Worm (Caenorhabditis elegans) whole organism, L2 larva: ENCODE results near the gene nmr-2.
A peak's percentile ranks its signal among the peaks of the same experiment; 100 is the strongest.

Experiments used
- C34F6.9 ChIP-seq: fragments of 150-350 bp; optimal IDR thresholded peaks from 2 replicates; lab custom pipeline; 2014; ENCODE audit warnings: missing biosample characterization, missing genetic modification characterization
- F13H6.1 ChIP-seq: sonication (generic microtip); optimal IDR thresholded peaks from 2 replicates; lab custom pipeline; 2016; ENCODE audit warnings: missing genetic modification characterization, missing compliant biosample characterization
- ZK546.5 ChIP-seq: sonication (generic microtip); optimal IDR thresholded peaks from 2 replicates; lab custom pipeline; 2017; ENCODE audit warnings: missing biosample characterization, missing genetic modification characterization
- alr-1 ChIP-seq: fragments of 150-350 bp; optimal IDR thresholded peaks from 2 replicates; lab custom pipeline; 2014; ENCODE audit warnings: missing biosample characterization, missing genetic modification characterization
- aly-2 ChIP-seq: fragments of 150-350 bp; optimal IDR thresholded peaks from 2 replicates; lab custom pipeline; 2014; ENCODE audit warnings: missing biosample characterization, missing genetic modification characterization
- ama-1 ChIP-seq: fragments of 150-350 bp; optimal IDR thresholded peaks from 2 replicates; lab custom pipeline; 2018; ENCODE audit warnings: inconsistent platforms
- blmp-1 ChIP-seq: sonication (generic microtip); optimal IDR thresholded peaks from 2 replicates; lab custom pipeline; 2017; ENCODE audit warnings: missing genetic modification characterization, mild to moderate bottlenecking, missing compliant biosample characterization, antibody characterized with exemption, moderate library complexity; ENCODE audit not compliant: insufficient read depth
- ceh-82 ChIP-seq: fragments of 150-350 bp; optimal IDR thresholded peaks from 2 replicates; lab custom pipeline; 2014; ENCODE audit warnings: missing biosample characterization, missing genetic modification characterization
- dmd-4 ChIP-seq: sonication (generic microtip); optimal IDR thresholded peaks from 2 replicates; lab custom pipeline; 2017; ENCODE audit warnings: missing biosample characterization, missing genetic modification characterization
- egl-27 ChIP-seq: sonication (generic microtip); optimal IDR thresholded peaks from 3 replicates; lab custom pipeline; 2017; ENCODE audit warnings: missing biosample characterization, missing genetic modification reagents, missing genetic modification characterization
- elt-1 ChIP-seq: fragments of 150-350 bp; optimal IDR thresholded peaks from 2 replicates; lab custom pipeline; 2014; ENCODE audit warnings: missing biosample characterization, missing genetic modification characterization
- fos-1 ChIP-seq: fragments of 150-350 bp; optimal IDR thresholded peaks from 2 replicates; lab custom pipeline; 2014; ENCODE audit warnings: missing biosample characterization, missing genetic modification characterization
- gmeb-1 ChIP-seq: fragments of 150-350 bp; optimal IDR thresholded peaks from 2 replicates; lab custom pipeline; 2014; ENCODE audit warnings: missing biosample characterization, missing genetic modification characterization
- lin-11 ChIP-seq: fragments of 150-350 bp; sonication (generic microtip); optimal IDR thresholded peaks from 2 replicates; lab custom pipeline; 2014; ENCODE audit warnings: missing biosample characterization, missing genetic modification characterization, inconsistent platforms, mixed read lengths
- lin-39 ChIP-seq: fragments of 150-350 bp; optimal IDR thresholded peaks from 2 replicates; lab custom pipeline; 2014; ENCODE audit warnings: missing biosample characterization, missing genetic modification reagents, missing genetic modification characterization
- mab-5 ChIP-seq: fragments of 150-350 bp; optimal IDR thresholded peaks from 2 replicates; lab custom pipeline; 2014; ENCODE audit warnings: missing biosample characterization, missing genetic modification characterization
- mbf-1 ChIP-seq: sonication (generic microtip); optimal IDR thresholded peaks from 2 replicates; lab custom pipeline; 2017; ENCODE audit warnings: missing biosample characterization, missing genetic modification characterization
- mdl-1 ChIP-seq, 2 experiments: fragments of 150-350 bp in 1 of 2; sonication (generic microtip) in 1 of 2; optimal IDR thresholded peaks; 2 replicates each; lab custom pipeline; 2017; ENCODE audit warnings: missing biosample characterization in 2 of 2, missing genetic modification characterization in 2 of 2
- nhr-10 ChIP-seq: sonication (generic microtip); optimal IDR thresholded peaks from 2 replicates; lab custom pipeline; 2017; ENCODE audit warnings: missing biosample characterization, missing genetic modification characterization
- nhr-12 ChIP-seq: fragments of 150-350 bp; optimal IDR thresholded peaks from 2 replicates; lab custom pipeline; 2014; ENCODE audit warnings: missing biosample characterization, missing genetic modification characterization
- nhr-129 ChIP-seq: fragments of 150-350 bp; optimal IDR thresholded peaks from 2 replicates; lab custom pipeline; 2014; ENCODE audit warnings: missing biosample characterization, missing genetic modification characterization
- nhr-21 ChIP-seq: fragments of 150-350 bp; optimal IDR thresholded peaks from 2 replicates; lab custom pipeline; 2014; ENCODE audit warnings: missing biosample characterization, missing genetic modification characterization
- nhr-23 ChIP-seq: fragments of 150-350 bp; optimal IDR thresholded peaks from 2 replicates; lab custom pipeline; 2014; ENCODE audit warnings: missing biosample characterization, missing genetic modification reagents, missing genetic modification characterization
- nhr-237 ChIP-seq: fragments of 150-350 bp; optimal IDR thresholded peaks from 2 replicates; lab custom pipeline; 2014; ENCODE audit warnings: missing biosample characterization, missing genetic modification characterization
- nhr-25 ChIP-seq: fragments of 150-350 bp; sonication (generic microtip); optimal IDR thresholded peaks from 3 replicates; lab custom pipeline; 2014; ENCODE audit warnings: missing biosample characterization, missing genetic modification characterization
- nhr-77 ChIP-seq: fragments of 150-350 bp; optimal IDR thresholded peaks from 2 replicates; lab custom pipeline; 2014; ENCODE audit warnings: missing biosample characterization, missing genetic modification characterization
- peb-1 ChIP-seq: fragments of 150-350 bp; optimal IDR thresholded peaks from 2 replicates; lab custom pipeline; 2014; ENCODE audit warnings: missing biosample characterization, missing genetic modification characterization
- skn-1 ChIP-seq: sonication (generic microtip); optimal IDR thresholded peaks from 2 replicates; lab custom pipeline; 2017; ENCODE audit warnings: missing biosample characterization, missing genetic modification characterization
- sma-9 ChIP-seq, 2 experiments: fragments of 150-350 bp in 1 of 2; sonication (generic microtip) in 1 of 2; optimal IDR thresholded peaks; 2 replicates each; lab custom pipeline; 2014 to 2016; ENCODE audit warnings: missing genetic modification characterization in 2 of 2, mild to moderate bottlenecking in 1 of 2, missing biosample characterization in 1 of 2, missing compliant biosample characterization in 1 of 2, missing genetic modification reagents in 1 of 2, moderate library complexity in 1 of 2
- unc-39 ChIP-seq: fragments of 150-350 bp; optimal IDR thresholded peaks from 2 replicates; lab custom pipeline; 2014; ENCODE audit warnings: missing biosample characterization, missing genetic modification characterization
- unc-55 ChIP-seq: fragments of 150-350 bp; sonication (generic microtip); optimal IDR thresholded peaks from 3 replicates; lab custom pipeline; 2014; ENCODE audit warnings: missing biosample characterization, missing genetic modification reagents, missing genetic modification characterization
- unc-62 ChIP-seq: fragments of 150-350 bp; optimal IDR thresholded peaks from 2 replicates; lab custom pipeline; 2014; ENCODE audit warnings: missing biosample characterization, missing genetic modification reagents, missing genetic modification characterization
- zag-1 ChIP-seq: fragments of 150-350 bp; optimal IDR thresholded peaks from 2 replicates; lab custom pipeline; 2014; ENCODE audit warnings: missing biosample characterization, missing genetic modification characterization
- ztf-1 ChIP-seq: fragments of 200-800 bp; sonication (Bioruptor generic); conservative IDR thresholded peaks from 2 replicates; pipeline ENCODE4 v1.3.6; 2022; ENCODE audit warnings: missing genetic modification characterization, missing compliant biosample characterization
- ztf-11 ChIP-seq: sonication (generic microtip); optimal IDR thresholded peaks from 2 replicates; lab custom pipeline; 2017; ENCODE audit warnings: missing biosample characterization, missing genetic modification characterization

nmr-2 gene

ce11 chrV:15016795-15017429, 5.5 kb upstream of the nmr-2 start:
- TF ChIP-seq alr-1 (tag; lab: Kevin White, UChicago) (no peak), lin-39 (tag; lab: Kevin White, UChicago) (no peak), nhr-12 (tag; lab: Kevin White, UChicago) (no peak), egl-27 (tag; lab: Kevin White, UChicago) (no peak), F13H6.1 (peak; percentile 4), nhr-21 (tag; lab: Kevin White, UChicago) (no peak), mbf-1 (tag; lab: Kevin White, UChicago) (no peak), C34F6.9 (tag; lab: Kevin White, UChicago) (no peak), ZK546.5 (no peak), nhr-129 (peak; percentile 31), mdl-1 (tag; optimal IDR thresholded peaks at IDR 0.05; lab: Kevin White, UChicago) (no peak)
- TF ChIP-seq, all 48 proteins: peak for 2

- no peak for TF ChIP-seq dmd-4 (tag; lab: Kevin White, UChicago)
- TF ChIP-seq sma-9 (GFP tag; optimal IDR thresholded peaks at IDR 0.05; lab: Kevin White, UChicago): peak; percentile 33
- no peak for TF ChIP-seq sma-9 (tag; optimal IDR thresholded peaks at IDR 0.05; lab: Kevin White, UChicago)
Measured at ce11 chrV:15015799-15016198, 4.3 kb upstream of the nmr-2 start.

ce11 chrV:15014164-15014563, 2.7 kb upstream of the nmr-2 start, which contains the start of gene obr-2:
Gene obr-2, minus strand, starts transcription at chrV:15014264.
- TF ChIP-seq unc-39 (tag; lab: Kevin White, UChicago): no peak
- TF ChIP-seq mdl-1 (tag; optimal IDR thresholded peaks at IDR 0.05; lab: Kevin White, UChicago): no peak
- no peak for TF ChIP-seq nhr-237 (tag; lab: Kevin White, UChicago)
- no peak for TF ChIP-seq ceh-82 (tag; lab: Kevin White, UChicago)
- TF ChIP-seq nhr-10: no peak
- no peak for TF ChIP-seq aly-2
- TF ChIP-seq lin-11 (tag; lab: Kevin White, UChicago): no peak
- TF ChIP-seq nhr-21 (tag; lab: Kevin White, UChicago): no peak
- no peak for TF ChIP-seq ztf-11 (tag; lab: Kevin White, UChicago)
- no peak for TF ChIP-seq zag-1
- no peak for TF ChIP-seq nhr-77 (tag; lab: Kevin White, UChicago)
- TF ChIP-seq, all 48 proteins: peak for 0

ce11 chrV:15013328-15013727, 1.9 kb upstream of the nmr-2 start:
- TF ChIP-seq ztf-11 (tag; lab: Kevin White, UChicago) (no peak), mdl-1 (tag; optimal IDR thresholded peaks at IDR 0.05; lab: Kevin White, UChicago) (no peak), gmeb-1 (tag; lab: Kevin White, UChicago) (no peak), skn-1 (tag; lab: Kevin White, UChicago) (no peak), lin-39 (tag; lab: Kevin White, UChicago) (no peak), dmd-4 (tag; lab: Kevin White, UChicago) (no peak), ztf-1 (GFP tag; lab: Robert Waterston, UW) (no peak), alr-1 (tag; lab: Kevin White, UChicago) (no peak), fos-1 (tag; lab: Kevin White, UChicago) (no peak), egl-27 (tag; lab: Kevin White, UChicago) (no peak), unc-62 (no peak)

- TF ChIP-seq unc-55 (peak; percentile 8), ama-1 (peak; percentile 8), nhr-129 (peak; percentile 50), nhr-23 (no peak), mbf-1 (tag; lab: Kevin White, UChicago) (no peak), mab-5 (tag; lab: Kevin White, UChicago) (no peak), lin-11 (tag; lab: Kevin White, UChicago) (peak; percentile 7), unc-62 (no peak), elt-1 (tag; lab: Kevin White, UChicago) (no peak), F13H6.1 (peak; percentile 24), nhr-25 (tag; lab: Kevin White, UChicago) (peak; percentile 18), ztf-1 (GFP tag; lab: Robert Waterston, UW) (no peak), peb-1 (tag; lab: Kevin White, UChicago) (no peak), zag-1 (no peak), nhr-10 (no peak), sma-9 (GFP tag; optimal IDR thresholded peaks at IDR 0.05; lab: Kevin White, UChicago) (peak; percentile 27), sma-9 (tag; optimal IDR thresholded peaks at IDR 0.05; lab: Kevin White, UChicago) (no peak), skn-1 (tag; lab: Kevin White, UChicago) (no peak), alr-1 (tag; lab: Kevin White, UChicago) (no peak), blmp-1 (tag; lab: Kevin White, UChicago) (peak; percentile 6)
Measured at ce11 chrV:15012542-15013301, 1.3 kb upstream of the nmr-2 start.
